Fruit fly (Drosophila melanogaster) whole organism, embryonic: ENCODE results near the gene Ykt6.

ENCODE experiments used
- ATbp ChIP-seq: fragments of 200-800 bp; sonication (Bioruptor generic); optimal IDR thresholded peaks from 2 replicates; lab custom pipeline; 2017; ENCODE audit warnings: missing biosample characterization, mild to moderate bottlenecking, missing genetic modification characterization, missing genetic modification reagents
- Awh ChIP-seq: fragments of 200-800 bp; sonication (Bioruptor generic); IDR thresholded peaks from 2 replicates; pipeline ENCODE4, ENCODE4 v1.3.6; 2022; ENCODE audit warnings: missing biosample characterization, missing genetic modification characterization
- BEAF-32 ChIP-seq: fragments of 200-800 bp; sonication (Bioruptor generic); optimal IDR thresholded peaks from 3 replicates; lab custom pipeline; 2017; ENCODE audit warnings: missing biosample characterization, missing genetic modification characterization, mild to moderate bottlenecking, moderate library complexity, missing genetic modification reagents
- CG10543 ChIP-seq: fragments of 200-800 bp; sonication (Bioruptor generic); optimal IDR thresholded peaks from 3 replicates; lab custom pipeline; 2017; ENCODE audit warnings: missing biosample characterization, mild to moderate bottlenecking, missing genetic modification characterization, moderate library complexity
- CG10959 ChIP-seq: fragments of 200-800 bp; sonication (Bioruptor generic); IDR thresholded peaks from 2 replicates; pipeline ENCODE4 v1.3.6; 2022; ENCODE audit warnings: missing biosample characterization, missing genetic modification characterization
- CG11093 ChIP-seq: fragments of 200-800 bp; sonication (Bioruptor generic); IDR thresholded peaks from 3 replicates; pipeline ENCODE4 v1.3.6; 2022; ENCODE audit warnings: missing biosample characterization, missing genetic modification characterization
- CG11560 ChIP-seq: fragments of 200-800 bp; sonication (Bioruptor generic); IDR thresholded peaks from 3 replicates; pipeline ENCODE4 v1.3.6; 2022; ENCODE audit warnings: missing biosample characterization, missing genetic modification characterization
- CG14710 ChIP-seq: fragments of 200-800 bp; sonication (Bioruptor generic); optimal IDR thresholded peaks from 3 replicates; lab custom pipeline; 2019; ENCODE audit warnings: missing biosample characterization, mild to moderate bottlenecking, missing genetic modification characterization, moderate library complexity
- CG1603 ChIP-seq: fragments of 200-800 bp; sonication (Bioruptor generic); optimal IDR thresholded peaks from 2 replicates; lab custom pipeline; 2019; ENCODE audit warnings: missing biosample characterization, mild to moderate bottlenecking, missing genetic modification characterization, moderate library complexity
- CG1647 ChIP-seq: fragments of 200-800 bp; sonication (Bioruptor generic); optimal IDR thresholded peaks from 3 replicates; lab custom pipeline; 2016; ENCODE audit warnings: missing biosample characterization, missing genetic modification characterization
- CG16863 ChIP-seq: fragments of 200-800 bp; sonication (Bioruptor generic); optimal IDR thresholded peaks from 3 replicates; lab custom pipeline; 2016; ENCODE audit warnings: missing biosample characterization, missing genetic modification characterization
- CG17186 ChIP-seq: fragments of 200-800 bp; sonication (Bioruptor generic); optimal IDR thresholded peaks from 3 replicates; lab custom pipeline; 2017; ENCODE audit warnings: missing biosample characterization, missing genetic modification reagents, missing genetic modification characterization
- CG18764 ChIP-seq: fragments of 200-800 bp; sonication (Bioruptor generic); optimal IDR thresholded peaks from 3 replicates; lab custom pipeline; 2016; ENCODE audit warnings: missing biosample characterization, missing genetic modification characterization
- CG2129 ChIP-seq: fragments of 200-800 bp; sonication (Bioruptor generic); IDR thresholded peaks from 2 replicates; pipeline ENCODE4 v1.3.6; 2022; ENCODE audit warnings: missing biosample characterization, missing genetic modification characterization; ENCODE audit not compliant: partially characterized antibody
- CG30431 ChIP-seq: fragments of 200-800 bp; sonication (Bioruptor generic); optimal IDR thresholded peaks from 2 replicates; lab custom pipeline; 2017; ENCODE audit warnings: missing biosample characterization, missing genetic modification characterization
- CG31224 ChIP-seq: fragments of 200-800 bp; sonication (Bioruptor generic); IDR thresholded peaks from 2 replicates; pipeline ENCODE4 v1.3.6; 2022; ENCODE audit warnings: missing biosample characterization, missing genetic modification characterization
- CG6175 ChIP-seq: fragments of 200-800 bp; sonication (Bioruptor generic); IDR thresholded peaks from 3 replicates; pipeline ENCODE4 v1.3.6; 2022; ENCODE audit warnings: missing biosample characterization, missing genetic modification characterization
- CG6254 ChIP-seq: fragments of 200-800 bp; sonication (Bioruptor generic); optimal IDR thresholded peaks from 3 replicates; lab custom pipeline; 2017; ENCODE audit warnings: mild to moderate bottlenecking, missing biosample characterization, missing genetic modification reagents, missing genetic modification characterization
- CG6854 ChIP-seq: fragments of 200-800 bp; sonication (Bioruptor generic); optimal IDR thresholded peaks from 3 replicates; lab custom pipeline; 2017; ENCODE audit warnings: missing biosample characterization, mild to moderate bottlenecking, missing genetic modification characterization
- H15 ChIP-seq: fragments of 200-800 bp; sonication (Bioruptor generic); IDR thresholded peaks from 3 replicates; pipeline ENCODE4 v1.3.6; 2022; ENCODE audit warnings: missing biosample characterization, missing genetic modification characterization
- Jarid2 ChIP-seq: fragments of 200-800 bp; sonication (Bioruptor generic); optimal IDR thresholded peaks from 3 replicates; lab custom pipeline; 2017; ENCODE audit warnings: mild to moderate bottlenecking, missing biosample characterization, missing genetic modification reagents, missing genetic modification characterization
- MESR4 ChIP-seq: fragments of 200-800 bp; sonication (Bioruptor generic); optimal IDR thresholded peaks from 2 replicates; lab custom pipeline; 2018; ENCODE audit warnings: missing biosample characterization, mild to moderate bottlenecking, missing genetic modification characterization, moderate library complexity
- Med ChIP-seq: fragments of 200-800 bp; sonication (Bioruptor generic); peaks from one replicate; lab custom pipeline; 2016; ENCODE audit warnings: missing biosample characterization, missing genetic modification characterization, mild to moderate bottlenecking, inconsistent platforms, moderate library complexity
- Mrtf ChIP-seq: fragments of 200-800 bp; sonication (Bioruptor generic); IDR thresholded peaks from 3 replicates; pipeline ENCODE4 v1.3.6; 2022; ENCODE audit warnings: missing biosample characterization, missing genetic modification characterization
- Scr ChIP-seq: fragments of 200-800 bp; sonication (Bioruptor generic); IDR thresholded peaks from 2 replicates; pipeline ENCODE4 v1.3.6; 2022; ENCODE audit warnings: missing biosample characterization, missing genetic modification characterization; ENCODE audit not compliant: partially characterized antibody
- Sox100B ChIP-seq: fragments of 200-800 bp; sonication (Bioruptor generic); optimal IDR thresholded peaks from 3 replicates; lab custom pipeline; 2018; ENCODE audit warnings: missing biosample characterization, mild to moderate bottlenecking, missing genetic modification characterization
- Sox102F ChIP-seq: fragments of 200-800 bp; sonication (Bioruptor generic); optimal IDR thresholded peaks from 2 replicates; lab custom pipeline; 2018; ENCODE audit warnings: missing biosample characterization, mild to moderate bottlenecking, missing genetic modification characterization, moderate library complexity
- Sry-β ChIP-seq: fragments of 200-800 bp; sonication (Bioruptor generic); optimal IDR thresholded peaks from 2 replicates; lab custom pipeline; 2018; ENCODE audit warnings: missing biosample characterization, mild to moderate bottlenecking, missing genetic modification characterization, moderate library complexity
- TFAM ChIP-seq: fragments of 200-800 bp; sonication (Bioruptor generic); optimal IDR thresholded peaks from 2 replicates; lab custom pipeline; 2017; ENCODE audit warnings: missing biosample characterization, missing genetic modification characterization, inconsistent platforms
- bcd ChIP-seq: fragments of 200-800 bp; sonication (Bioruptor generic); optimal IDR thresholded peaks from 2 replicates; lab custom pipeline; 2017; ENCODE audit warnings: missing biosample characterization, mild to moderate bottlenecking, missing genetic modification characterization
- danr ChIP-seq: fragments of 200-800 bp; sonication (Bioruptor generic); IDR thresholded peaks from 2 replicates; pipeline ENCODE4 v1.3.6; 2022; ENCODE audit warnings: missing biosample characterization, missing genetic modification characterization
- dmrt11E ChIP-seq: fragments of 200-800 bp; sonication (Bioruptor generic); optimal IDR thresholded peaks from 3 replicates; lab custom pipeline; 2018; ENCODE audit warnings: missing biosample characterization, mild to moderate bottlenecking, missing genetic modification characterization, moderate library complexity
- fd3F ChIP-seq: fragments of 200-800 bp; sonication (Bioruptor generic); optimal IDR thresholded peaks from 2 replicates; lab custom pipeline; 2018; ENCODE audit warnings: missing biosample characterization, mild to moderate bottlenecking, missing genetic modification characterization, moderate library complexity
- fd96Cb ChIP-seq: fragments of 200-800 bp; sonication (Bioruptor generic); optimal IDR thresholded peaks from 2 replicates; lab custom pipeline; 2018; ENCODE audit warnings: missing biosample characterization, mild to moderate bottlenecking, missing genetic modification characterization, moderate library complexity
- fu2 ChIP-seq: fragments of 200-800 bp; sonication (Bioruptor generic); optimal IDR thresholded peaks from 2 replicates; lab custom pipeline; 2016; ENCODE audit warnings: missing biosample characterization, missing genetic modification characterization
- gcm ChIP-seq: fragments of 200-800 bp; sonication (Bioruptor generic); optimal IDR thresholded peaks from 2 replicates; lab custom pipeline; 2019; ENCODE audit warnings: missing biosample characterization, mild to moderate bottlenecking, missing genetic modification characterization, moderate library complexity
- gro ChIP-seq: fragments of 200-800 bp; sonication (Bioruptor generic); optimal IDR thresholded peaks from 2 replicates; lab custom pipeline; 2016; ENCODE audit warnings: missing biosample characterization, missing genetic modification characterization
- inv ChIP-seq: fragments of 200-800 bp; sonication (Bioruptor generic); IDR thresholded peaks from 2 replicates; pipeline ENCODE4 v1.3.6; 2022; ENCODE audit warnings: missing biosample characterization, missing genetic modification characterization; ENCODE audit not compliant: partially characterized antibody
- jing ChIP-seq: fragments of 200-800 bp; sonication (Bioruptor generic); optimal IDR thresholded peaks from 2 replicates; lab custom pipeline; 2018; ENCODE audit warnings: missing biosample characterization, mild to moderate bottlenecking, missing genetic modification characterization
- mirr ChIP-seq: fragments of 200-800 bp; sonication (Bioruptor generic); optimal IDR thresholded peaks from 3 replicates; lab custom pipeline; 2018; ENCODE audit warnings: missing biosample characterization, mild to moderate bottlenecking, missing genetic modification characterization
- nmo ChIP-seq: fragments of 200-800 bp; sonication (Bioruptor generic); optimal IDR thresholded peaks from 2 replicates; lab custom pipeline; 2018; ENCODE audit warnings: missing biosample characterization, mild to moderate bottlenecking, missing genetic modification characterization, moderate library complexity
- p53 ChIP-seq: fragments of 200-800 bp; sonication (Bioruptor generic); optimal IDR thresholded peaks from 2 replicates; lab custom pipeline; 2016; ENCODE audit warnings: missing biosample characterization, missing genetic modification characterization
- pfk ChIP-seq: fragments of 200-800 bp; sonication (Bioruptor generic); optimal IDR thresholded peaks from 2 replicates; lab custom pipeline; 2018; ENCODE audit warnings: missing biosample characterization, mild to moderate bottlenecking, missing genetic modification characterization, moderate library complexity
- repo ChIP-seq: fragments of 200-800 bp; sonication (Bioruptor generic); optimal IDR thresholded peaks from 2 replicates; lab custom pipeline; 2016; ENCODE audit warnings: missing biosample characterization, missing genetic modification characterization
- shn ChIP-seq: fragments of 200-800 bp; sonication (Bioruptor generic); optimal IDR thresholded peaks from 3 replicates; lab custom pipeline; 2016; ENCODE audit warnings: missing biosample characterization, missing genetic modification characterization
- tap ChIP-seq: fragments of 200-800 bp; optimal IDR thresholded peaks from 3 replicates; lab custom pipeline; 2019; ENCODE audit warnings: missing biosample characterization, mild to moderate bottlenecking, missing genetic modification characterization, moderate library complexity
- ttk ChIP-seq: fragments of 200-800 bp; sonication (Bioruptor generic); IDR thresholded peaks from 2 replicates; pipeline ENCODE4 v2.1.2; 2022; ENCODE audit warnings: missing biosample characterization, missing genetic modification characterization
- twi ChIP-seq: fragments of 200-800 bp; optimal IDR thresholded peaks from 2 replicates; lab custom pipeline; 2019; ENCODE audit warnings: missing biosample characterization, mild to moderate bottlenecking, missing genetic modification characterization, moderate library complexity
- vvl ChIP-seq: fragments of 200-800 bp; sonication (Bioruptor generic); IDR thresholded peaks from 2 replicates; pipeline ENCODE4 v1.3.6; 2022; ENCODE audit warnings: missing biosample characterization, missing genetic modification characterization

The Ykt6 gene

dm6 chrX:7933210-7933915 lies 13.2 kb downstream of the Ykt6 start, which contains the start of the genes Dhdds and RpS14a (continued):
- TF ChIP-seq CG2129 (GFP tag; lab: Robert Waterston, UW): peak; percentile 47; the same call in 1 of the 2 replicates
- TF ChIP-seq jing (GFP tag; lab: Kevin White, UChicago): no peak
- TF ChIP-seq repo (GFP tag; lab: Kevin White, UChicago): no peak
- peak; percentile 41 for TF ChIP-seq pfk (GFP tag; lab: Kevin White, UChicago)
- TF ChIP-seq H15 (GFP tag; lab: Robert Waterston, UW): 0 out of 3 replicates have a peak, but pooled peaks have one; percentile 54
- no peak for TF ChIP-seq gro (GFP tag; lab: Kevin White, UChicago)
- TF ChIP-seq Jarid2 (GFP tag; lab: Kevin White, UChicago): peak; percentile 30
- peak; percentile 54 for TF ChIP-seq dmrt11E (tag; lab: Kevin White, UChicago)
- no peak for TF ChIP-seq CG1647 (GFP tag; lab: Kevin White, UChicago)
- TF ChIP-seq CG18764 (GFP tag; lab: Kevin White, UChicago): peak; percentile 25
- TF ChIP-seq twi: peak; percentile 16
- TF ChIP-seq mirr (GFP tag; lab: Kevin White, UChicago): no peak
- TF ChIP-seq bcd (GFP tag; lab: Kevin White, UChicago): peak; percentile 88
- peak; percentile 61 for TF ChIP-seq CG17186 (GFP tag; lab: Kevin White, UChicago)
- TF ChIP-seq danr: no peak
- peak; percentile 40 for TF ChIP-seq CG1603 (tag; lab: Kevin White, UChicago)
- no peak for TF ChIP-seq p53 (GFP tag; lab: Kevin White, UChicago)
- TF ChIP-seq ttk (GFP tag; lab: Robert Waterston, UW): no peak
- no peak for TF ChIP-seq fu2 (GFP tag; lab: Kevin White, UChicago)
- TF ChIP-seq ATbp (GFP tag; lab: Kevin White, UChicago): no peak
- peak; percentile 84 for TF ChIP-seq nmo
- TF ChIP-seq Scr: peak; percentile 88
- peak; percentile 98 for TF ChIP-seq BEAF-32
- peak; percentile 4 for TF ChIP-seq shn (GFP tag; lab: Kevin White, UChicago)
- TF ChIP-seq Sry-β (GFP tag; lab: Kevin White, UChicago): no peak
- TF ChIP-seq CG16863 (GFP tag; lab: Kevin White, UChicago): peak; percentile 5
- peak; percentile 20 for TF ChIP-seq CG30431 (GFP tag; lab: Kevin White, UChicago)
- TF ChIP-seq Sox100B (GFP tag; lab: Kevin White, UChicago): peak; percentile 81
- no peak for TF ChIP-seq TFAM
- TF ChIP-seq fd96Cb (tag; lab: Kevin White, UChicago): no peak
- TF ChIP-seq CG11093 (GFP tag; lab: Robert Waterston, UW): no peak
- TF ChIP-seq CG11560 (tag; lab: Robert Waterston, UW): peak; percentile 70; the same call in 2 of the 3 replicates
- no peak for TF ChIP-seq Mrtf
- peak; percentile 17; the same call in 1 of the 2 replicates for TF ChIP-seq vvl (GFP tag; lab: Robert Waterston, UW)
- TF ChIP-seq Sox102F (GFP tag; lab: Kevin White, UChicago): no peak
- peak; percentile 65 for TF ChIP-seq CG10543 (GFP tag; lab: Kevin White, UChicago)
- TF ChIP-seq MESR4 (GFP tag; lab: Kevin White, UChicago): peak; percentile 86
- no peak for TF ChIP-seq CG6254 (GFP tag; lab: Kevin White, UChicago)
- no peak for TF ChIP-seq Awh (GFP tag; lab: Robert Waterston, UW)
- no peak for TF ChIP-seq CG10959 (GFP tag; lab: Robert Waterston, UW)
- TF ChIP-seq gcm (GFP tag; lab: Kevin White, UChicago): peak; percentile 36
- TF ChIP-seq CG6175: no peak
- peak; percentile 29 for TF ChIP-seq CG6854
- peak; percentile 90 for TF ChIP-seq Med (GFP tag; lab: Kevin White, UChicago)
- TF ChIP-seq tap (tag; lab: Kevin White, UChicago): no peak
- peak; percentile 72 for TF ChIP-seq inv (GFP tag; lab: Robert Waterston, UW)
- TF ChIP-seq fd3F: peak; percentile 16
- peak; percentile 37; the same call in 1 of the 2 replicates for TF ChIP-seq CG31224 (GFP tag; lab: Robert Waterston, UW)
- TF ChIP-seq CG14710 (tag; lab: Kevin White, UChicago): peak; percentile 90
